Worm (Caenorhabditis elegans) whole organism, mixed stage, embryonic: ENCODE results near the gene K01D12.15.
"Not testable (repeated sequence)": the region's sequence is repeated elsewhere in the genome, so short reads cannot be mapped to it uniquely, and the experiment has no call there.

Source experiments
- M03D4.4 ChIP-seq: sonication (generic microtip); optimal IDR thresholded peaks from 2 replicates; lab custom pipeline; 2017; ENCODE audit warnings: mild to moderate bottlenecking, missing genetic modification characterization, missing compliant biosample characterization
- bed-3 ChIP-seq: fragments of 200-800 bp; sonication (Bioruptor generic); optimal IDR thresholded peaks from 3 replicates; lab custom pipeline; 2018; ENCODE audit warnings: mild to moderate bottlenecking, missing genetic modification characterization, moderate library complexity, missing compliant biosample characterization
- blmp-1 ChIP-seq: fragments of 150-350 bp; optimal IDR thresholded peaks from 2 replicates; lab custom pipeline; 2014; ENCODE audit warnings: missing biosample characterization, missing genetic modification characterization
- ceh-39 ChIP-seq: fragments of 150-350 bp; optimal IDR thresholded peaks from 2 replicates; lab custom pipeline; 2014; ENCODE audit warnings: missing biosample characterization, missing genetic modification characterization
- ceh-43 ChIP-seq: fragments of 200-800 bp; sonication (Bioruptor generic); optimal IDR thresholded peaks from 2 replicates; lab custom pipeline; 2018; ENCODE audit warnings: mild to moderate bottlenecking, missing genetic modification characterization, moderate library complexity, missing compliant biosample characterization
- ceh-83 ChIP-seq: fragments of 200-800 bp; sonication (Bioruptor generic); optimal IDR thresholded peaks from 2 replicates; lab custom pipeline; 2018; ENCODE audit warnings: mild to moderate bottlenecking, missing genetic modification characterization, missing compliant biosample characterization
- ces-1 ChIP-seq: fragments of 150-350 bp; optimal IDR thresholded peaks from 2 replicates; lab custom pipeline; 2014; ENCODE audit warnings: missing biosample characterization, missing genetic modification reagents, missing genetic modification characterization
- cnd-1 ChIP-seq: fragments of 200-800 bp; sonication (Bioruptor generic); optimal IDR thresholded peaks from 2 replicates; lab custom pipeline; 2018; ENCODE audit warnings: mild to moderate bottlenecking, missing genetic modification characterization, missing compliant biosample characterization
- drap-1 ChIP-seq: fragments of 200-800 bp; sonication (Bioruptor generic); optimal IDR thresholded peaks from 3 replicates; lab custom pipeline; 2018; ENCODE audit warnings: mild to moderate bottlenecking, missing genetic modification characterization, missing compliant biosample characterization
- elt-1 ChIP-seq: sonication (generic microtip); optimal IDR thresholded peaks from 2 replicates; lab custom pipeline; 2017; ENCODE audit warnings: missing genetic modification characterization, mild to moderate bottlenecking, missing compliant biosample characterization, antibody characterized with exemption, moderate library complexity, borderline replicate concordance; ENCODE audit not compliant: insufficient read depth
- flh-1 ChIP-seq: fragments of 200-800 bp; sonication (Bioruptor generic); optimal IDR thresholded peaks from 2 replicates; lab custom pipeline; 2018; ENCODE audit warnings: mild to moderate bottlenecking, missing genetic modification characterization, moderate library complexity, missing compliant biosample characterization
- ham-2 ChIP-seq: fragments of 200-800 bp; sonication (Bioruptor generic); optimal IDR thresholded peaks from 2 replicates; lab custom pipeline; 2018; ENCODE audit warnings: mild to moderate bottlenecking, missing genetic modification characterization, missing compliant biosample characterization
- hlh-1 ChIP-seq: fragments of 150-350 bp; optimal IDR thresholded peaks from 2 replicates; lab custom pipeline; 2014; ENCODE audit warnings: missing biosample characterization, missing genetic modification reagents, missing genetic modification characterization
- lin-13 ChIP-seq: fragments of 150-350 bp; optimal IDR thresholded peaks from 2 replicates; lab custom pipeline; 2014; ENCODE audit warnings: missing biosample characterization, missing genetic modification characterization
- lin-32 ChIP-seq: fragments of 200-800 bp; sonication (Bioruptor generic); optimal IDR thresholded peaks from 2 replicates; lab custom pipeline; 2018; ENCODE audit warnings: mild to moderate bottlenecking, missing genetic modification characterization, missing compliant biosample characterization
- lsy-2 ChIP-seq: fragments of 150-350 bp; optimal IDR thresholded peaks from 2 replicates; lab custom pipeline; 2014; ENCODE audit warnings: missing biosample characterization, missing genetic modification characterization
- mab-5 ChIP-seq: fragments of 150-350 bp; optimal IDR thresholded peaks from 2 replicates; lab custom pipeline; 2014; ENCODE audit warnings: missing biosample characterization, missing genetic modification characterization
- mls-2 ChIP-seq: sonication (generic microtip); optimal IDR thresholded peaks from 2 replicates; lab custom pipeline; 2016; ENCODE audit warnings: mild to moderate bottlenecking, missing genetic modification characterization, moderate library complexity, missing compliant biosample characterization
- nhr-12 ChIP-seq: fragments of 150-350 bp; optimal IDR thresholded peaks from 2 replicates; lab custom pipeline; 2014; ENCODE audit warnings: missing biosample characterization, missing genetic modification characterization
- nhr-2 ChIP-seq: fragments of 150-350 bp; optimal IDR thresholded peaks from 2 replicates; lab custom pipeline; 2014; ENCODE audit warnings: missing biosample characterization, missing genetic modification characterization
- nhr-237 ChIP-seq: fragments of 150-350 bp; optimal IDR thresholded peaks from 2 replicates; lab custom pipeline; 2014; ENCODE audit warnings: missing biosample characterization, missing genetic modification characterization
- nhr-28 ChIP-seq: fragments of 150-350 bp; optimal IDR thresholded peaks from 2 replicates; lab custom pipeline; 2014; ENCODE audit warnings: missing biosample characterization, missing genetic modification characterization
- nhr-76 ChIP-seq: sonication (generic microtip); optimal IDR thresholded peaks from 2 replicates; lab custom pipeline; 2017; ENCODE audit warnings: missing biosample characterization, missing genetic modification characterization
- sem-2 ChIP-seq: fragments of 200-800 bp; sonication (Bioruptor generic); optimal IDR thresholded peaks from 2 replicates; lab custom pipeline; 2018; ENCODE audit warnings: mild to moderate bottlenecking, missing genetic modification characterization, missing compliant biosample characterization
- snpc-4 ChIP-seq: fragments of 150-350 bp; optimal IDR thresholded peaks from 2 replicates; lab custom pipeline; 2014; ENCODE audit warnings: missing biosample characterization, missing genetic modification characterization
- sptf-1 ChIP-seq: sonication (generic microtip); optimal IDR thresholded peaks from 2 replicates; lab custom pipeline; 2017; ENCODE audit warnings: mild to moderate bottlenecking, missing genetic modification characterization, moderate library complexity, missing compliant biosample characterization
- tbx-8 ChIP-seq: fragments of 200-800 bp; sonication (Bioruptor generic); optimal IDR thresholded peaks from 2 replicates; lab custom pipeline; 2018; ENCODE audit warnings: mild to moderate bottlenecking, missing genetic modification characterization, moderate library complexity, missing compliant biosample characterization
- unc-120 ChIP-seq: sonication (generic microtip); optimal IDR thresholded peaks from 2 replicates; lab custom pipeline; 2017; ENCODE audit warnings: missing genetic modification characterization, missing compliant biosample characterization; ENCODE audit not compliant: poor library complexity, severe bottlenecking
- unc-39 ChIP-seq: fragments of 150-350 bp; optimal IDR thresholded peaks from 2 replicates; lab custom pipeline; 2014; ENCODE audit warnings: missing biosample characterization, missing genetic modification characterization
- unc-62 ChIP-seq: fragments of 150-350 bp; optimal IDR thresholded peaks from 2 replicates; lab custom pipeline; 2014; ENCODE audit warnings: missing biosample characterization, missing genetic modification reagents, missing genetic modification characterization
- zip-8 ChIP-seq: fragments of 150-350 bp; optimal IDR thresholded peaks from 2 replicates; lab custom pipeline; 2014; ENCODE audit warnings: missing biosample characterization, missing genetic modification characterization
- ztf-11 ChIP-seq: fragments of 150-350 bp; optimal IDR thresholded peaks from 2 replicates; lab custom pipeline; 2014; ENCODE audit warnings: missing biosample characterization, missing genetic modification characterization

Gene K01D12.15

ce11 chrV:12369437-12369836 lies 16.8 kb upstream of the K01D12.15 start, which contains the start of gene gcy-13:
TSS of gene gcy-13 (minus strand) at chrV:12369537.
- TF ChIP-seq unc-120 (tag; lab: Kevin White, UChicago) (no peak), nhr-237 (tag; lab: Kevin White, UChicago) (no peak), nhr-76 (tag; lab: Kevin White, UChicago) (no peak), bed-3 (GFP tag; lab: Kevin White, UChicago) (no peak), M03D4.4 (tag; lab: Kevin White, UChicago) (no peak), flh-1 (GFP tag; lab: Kevin White, UChicago) (no peak), tbx-8 (GFP tag; lab: Kevin White, UChicago) (no peak), ztf-11 (tag; lab: Kevin White, UChicago) (no peak), drap-1 (GFP tag; lab: Kevin White, UChicago) (no peak), cnd-1 (no peak), sptf-1 (tag; lab: Kevin White, UChicago) (no peak), zip-8 (tag; lab: Kevin White, UChicago) (no peak)

ce11 chrV:12371386-12371785 lies 14.9 kb upstream of the K01D12.15 start, which contains the start of gene F23H12.7:
TSS of gene F23H12.7 (plus strand) at chrV:12371686.
- no peak for TF ChIP-seq sptf-1 (tag; lab: Kevin White, UChicago)
- no peak for TF ChIP-seq bed-3 (GFP tag; lab: Kevin White, UChicago)
- TF ChIP-seq blmp-1 (tag; lab: Kevin White, UChicago) = no peak
- no peak for TF ChIP-seq hlh-1 (tag; lab: Kevin White, UChicago)
- no peak for TF ChIP-seq sem-2
- TF ChIP-seq lin-13 (tag; lab: Kevin White, UChicago) = no peak
- no peak for TF ChIP-seq unc-39 (tag; lab: Kevin White, UChicago)
- no peak for TF ChIP-seq mab-5
- TF ChIP-seq ceh-83 = no peak
- no peak for TF ChIP-seq nhr-237 (tag; lab: Kevin White, UChicago)
- no peak for TF ChIP-seq nhr-12 (tag; lab: Kevin White, UChicago)
- no peak for TF ChIP-seq elt-1 (tag; lab: Kevin White, UChicago)
- TF ChIP-seq ztf-11 (tag; lab: Kevin White, UChicago) = no peak
- TF ChIP-seq ham-2 (GFP tag; lab: Kevin White, UChicago) = no peak
- no peak for TF ChIP-seq zip-8 (tag; lab: Kevin White, UChicago)
- no peak for TF ChIP-seq flh-1 (GFP tag; lab: Kevin White, UChicago)
- TF ChIP-seq ceh-39 (tag; lab: Kevin White, UChicago) = no peak
- TF ChIP-seq, all 35 proteins: peak for 0

DNA sequence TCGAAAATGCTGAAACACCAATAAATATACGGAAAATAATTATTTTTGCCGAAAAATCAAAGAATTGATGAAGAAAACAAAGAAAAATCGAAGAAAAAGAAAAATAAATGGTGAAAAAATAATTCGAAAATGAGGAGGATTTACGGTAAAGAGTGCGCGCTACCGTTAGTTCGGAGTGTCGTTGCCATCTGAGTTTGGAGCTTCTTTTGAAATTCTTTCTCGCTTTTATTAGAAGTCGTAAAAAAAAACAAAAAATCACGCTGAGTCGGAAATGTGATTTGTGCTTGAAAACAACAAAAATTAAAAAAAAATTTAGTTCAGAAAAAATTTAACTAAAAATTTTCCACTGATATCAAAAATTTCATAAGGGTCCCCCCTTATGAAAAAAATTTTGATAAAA lies 12.0 kb upstream of the K01D12.15 start, which contains the start of gene F23H12.10:
Gene F23H12.10 (minus strand): TSS at position 12 of the 400 bp plus-strand sequence.
- TF ChIP-seq ceh-43 (GFP tag; lab: Kevin White, UChicago); bed-3 (GFP tag; lab: Kevin White, UChicago); nhr-12 (tag; lab: Kevin White, UChicago): not testable (repeated sequence)
- TF ChIP-seq, all 35 proteins: peak for 0; not testable (repeated sequence) for 35

- no peak for TF ChIP-seq ham-2 (GFP tag; lab: Kevin White, UChicago)
- TF ChIP-seq lsy-2 (tag; lab: Kevin White, UChicago) = no peak
- no peak for TF ChIP-seq lin-13 (tag; lab: Kevin White, UChicago)
- TF ChIP-seq mab-5 = no peak
- no peak for TF ChIP-seq ces-1
- TF ChIP-seq unc-39 (tag; lab: Kevin White, UChicago) = no peak
- TF ChIP-seq bed-3 (GFP tag; lab: Kevin White, UChicago) = no peak
- TF ChIP-seq nhr-28 = no peak
- no peak for TF ChIP-seq zip-8 (tag; lab: Kevin White, UChicago)
- TF ChIP-seq mls-2 (tag; lab: Kevin White, UChicago) = no peak
- TF ChIP-seq snpc-4 (tag; lab: Kevin White, UChicago) = no peak
- TF ChIP-seq ceh-83 = no peak
These were observed 9.0 kb upstream of the K01D12.15 start, which contains the start of gene K01D12.1 for ce11 chrV:12377256-12377655. TSS of gene K01D12.1 (plus strand) at chrV:12377556.

DNA sequence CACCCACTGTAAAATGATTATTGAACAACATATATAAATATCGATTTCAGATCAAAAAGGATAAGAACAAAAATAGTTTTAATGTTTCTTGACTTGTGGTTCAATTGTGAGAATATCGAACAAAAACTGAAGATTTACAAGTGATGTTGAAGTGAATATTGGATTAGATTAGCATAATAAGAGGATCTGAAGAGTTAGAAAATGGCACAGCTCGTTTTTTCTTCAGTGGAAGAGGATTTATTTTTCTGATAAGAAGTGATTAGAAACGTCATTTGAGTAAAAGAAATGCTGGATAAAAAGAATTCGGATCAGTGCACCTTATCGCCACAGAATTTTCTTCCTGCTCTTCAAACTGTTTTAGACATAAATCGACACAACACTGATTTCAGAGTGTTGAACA lies 9.4 kb downstream of the K01D12.15 start, which contains the start of gene twk-14:
Gene twk-14 (minus strand): TSS at position 8 of the 400 bp plus-strand sequence.
- no peak for TF ChIP-seq drap-1 (GFP tag; lab: Kevin White, UChicago)
- TF ChIP-seq elt-1 (tag; lab: Kevin White, UChicago) = no peak
- TF ChIP-seq nhr-2 (tag; lab: Kevin White, UChicago) = no peak
- TF ChIP-seq lin-32 (GFP tag; lab: Kevin White, UChicago) = no peak
- no peak for TF ChIP-seq ces-1
- no peak for TF ChIP-seq unc-62 (GFP tag; lab: Kevin White, UChicago)
- no peak for TF ChIP-seq ztf-11 (tag; lab: Kevin White, UChicago)
- no peak for TF ChIP-seq sptf-1 (tag; lab: Kevin White, UChicago)
- no peak for TF ChIP-seq zip-8 (tag; lab: Kevin White, UChicago)
- no peak for TF ChIP-seq ceh-43 (GFP tag; lab: Kevin White, UChicago)
- no peak for TF ChIP-seq hlh-1 (tag; lab: Kevin White, UChicago)
- no peak for TF ChIP-seq ham-2 (GFP tag; lab: Kevin White, UChicago)
- no peak for TF ChIP-seq mls-2 (tag; lab: Kevin White, UChicago)
- no peak for TF ChIP-seq flh-1 (GFP tag; lab: Kevin White, UChicago)
- TF ChIP-seq, all 35 proteins: peak for 0
